Worm (Caenorhabditis elegans): ENCODE results near the gene ZK643.2.
"Not testable (repeated sequence)": the region's sequence is repeated elsewhere in the genome, so short reads cannot be mapped to it uniquely, and the experiment has no call there.

DNA sequence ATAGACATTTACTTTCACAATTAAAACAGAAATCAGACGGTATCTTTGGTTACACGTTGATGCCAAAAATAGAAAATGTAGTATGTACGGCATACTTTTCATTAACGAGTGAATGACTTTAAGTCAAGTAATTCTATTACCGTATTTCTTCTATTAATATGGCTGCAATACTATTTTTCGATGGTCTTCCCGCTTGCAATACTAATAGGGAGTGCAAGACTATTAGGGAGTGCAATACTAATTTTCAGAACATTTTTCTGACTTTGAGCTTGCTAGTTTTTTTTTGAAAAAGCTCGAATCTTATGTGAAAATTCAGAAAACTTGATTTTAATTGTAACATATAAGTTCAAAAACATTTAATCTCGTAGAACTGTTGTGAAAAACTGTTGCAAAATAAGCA is 33.4 kb downstream of the ZK643.2 start, which contains the start of gene R08D7.7:
- not testable (repeated sequence) for TF ChIP-seq sea-2 (GFP tag; optimal IDR thresholded peaks at IDR 0.05); pqm-1 (tag; optimal IDR thresholded peaks at IDR 0.05); fkh-10 (GFP tag; optimal IDR thresholded peaks at IDR 0.05); elt-2 (tag; optimal IDR thresholded peaks at IDR 0.05); R02D3.7 (tag; optimal IDR thresholded peaks at IDR 0.05); unc-62 (GFP tag; optimal IDR thresholded peaks at IDR 0.05); elt-3 (tag; optimal IDR thresholded peaks at IDR 0.05); aly-2 (tag; optimal IDR thresholded peaks at IDR 0.05); ama-1 (optimal IDR thresholded peaks at IDR 0.05); unc-39 (tag; optimal IDR thresholded peaks at IDR 0.05); egl-5 (tag; optimal IDR thresholded peaks at IDR 0.05); snpc-4 (tag; optimal IDR thresholded peaks at IDR 0.05); ztf-11 (tag; optimal IDR thresholded peaks at IDR 0.05); lin-15B (tag; optimal IDR thresholded peaks at IDR 0.05)
